Worm (Caenorhabditis elegans) whole organism, L4/young adult: ENCODE data around the gene C17H11.2.
A peak's percentile ranks its signal among the peaks of the same experiment; 100 is the strongest.

Experiments used
- W03F9.2 ChIP-seq: fragments of 150-350 bp; optimal IDR thresholded peaks from 2 replicates; lab custom pipeline; 2014; ENCODE audit warnings: missing biosample characterization, missing genetic modification characterization
- dao-5 ChIP-seq: sonication (generic microtip); optimal IDR thresholded peaks from 2 replicates; lab custom pipeline; 2016; ENCODE audit warnings: missing genotype, missing genetic modification characterization, moderate library complexity, missing compliant biosample characterization
- him-1 ChIP-seq: sonication (generic microtip); optimal IDR thresholded peaks from 2 replicates; lab custom pipeline; 2016; ENCODE audit warnings: missing genotype, missing genetic modification reagents, missing genetic modification characterization, missing compliant biosample characterization

C17H11.2 gene

DNA sequence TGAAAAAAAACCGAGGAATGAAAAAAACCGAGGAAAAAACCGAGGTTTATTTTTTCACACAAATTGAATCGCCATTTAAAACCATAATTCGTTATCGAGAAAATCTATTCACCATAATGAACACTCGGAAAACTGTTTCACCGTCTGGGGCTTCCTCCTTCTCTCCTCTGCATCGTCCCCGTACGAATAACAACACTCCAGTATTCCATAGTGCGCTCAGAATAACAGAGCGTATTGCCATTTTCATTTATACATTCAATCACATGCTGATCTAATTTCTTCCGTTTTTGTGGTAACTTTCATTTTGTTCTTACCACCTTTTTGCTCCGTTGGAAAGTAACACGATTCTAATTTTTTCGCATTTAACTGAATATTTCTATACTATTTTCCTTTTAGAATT, at the start of gene C17H11.2:
C17H11.2 (plus strand) TSS at position 397 of the 400 bp plus-strand sequence.
- TF ChIP-seq W03F9.2 (no peak), dao-5 (tag; lab: Kevin White, UChicago) (no peak), him-1 (tag; lab: Kevin White, UChicago) (no peak)

DNA sequence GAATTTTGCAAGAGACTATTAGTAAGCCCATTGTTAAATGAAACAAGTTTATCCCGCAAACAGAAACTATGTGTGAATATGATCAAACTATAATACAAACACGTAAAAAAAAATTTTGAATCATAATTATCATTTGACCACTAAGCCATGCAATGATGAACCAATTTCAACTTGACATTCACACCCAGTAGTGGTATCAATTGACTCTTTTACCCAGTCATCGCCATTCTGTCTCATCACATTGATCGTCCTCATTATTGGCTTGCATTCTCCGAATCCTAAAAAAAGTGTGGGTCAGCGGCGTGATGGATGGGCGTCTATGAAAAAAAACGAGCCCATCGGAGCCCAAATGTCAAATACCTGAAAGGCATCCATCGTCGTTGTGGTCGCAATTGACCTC, 49.4 kb upstream of the C17H11.2 start:
- no peak for TF ChIP-seq W03F9.2

DNA sequence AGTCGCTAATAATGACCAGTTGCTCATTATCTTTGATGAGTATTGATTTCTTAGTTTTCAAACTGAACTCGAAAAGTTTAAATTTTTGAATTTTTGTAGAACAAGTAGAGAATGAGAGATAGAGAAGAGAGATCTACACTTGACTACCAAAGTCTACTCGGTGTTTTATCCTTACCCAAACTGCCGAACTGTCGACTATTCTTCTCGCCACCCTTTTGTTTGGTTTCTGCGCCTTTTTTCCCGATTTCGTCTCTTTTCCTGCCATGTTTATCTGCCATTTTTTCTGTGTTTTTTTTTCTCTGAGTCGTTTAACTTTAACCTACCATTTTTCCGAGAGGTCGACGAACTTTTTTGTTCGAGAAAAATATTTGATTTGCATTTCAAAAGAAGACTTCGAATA, 46.5 kb upstream of the C17H11.2 start, which contains the start of gene C02B8.12:
C02B8.12 (minus strand) TSS at position 175 of the 400 bp plus-strand sequence.
- TF ChIP-seq him-1 (tag; lab: Kevin White, UChicago), result no peak
- no peak for TF ChIP-seq W03F9.2
- no peak for TF ChIP-seq dao-5 (tag; lab: Kevin White, UChicago)

DNA sequence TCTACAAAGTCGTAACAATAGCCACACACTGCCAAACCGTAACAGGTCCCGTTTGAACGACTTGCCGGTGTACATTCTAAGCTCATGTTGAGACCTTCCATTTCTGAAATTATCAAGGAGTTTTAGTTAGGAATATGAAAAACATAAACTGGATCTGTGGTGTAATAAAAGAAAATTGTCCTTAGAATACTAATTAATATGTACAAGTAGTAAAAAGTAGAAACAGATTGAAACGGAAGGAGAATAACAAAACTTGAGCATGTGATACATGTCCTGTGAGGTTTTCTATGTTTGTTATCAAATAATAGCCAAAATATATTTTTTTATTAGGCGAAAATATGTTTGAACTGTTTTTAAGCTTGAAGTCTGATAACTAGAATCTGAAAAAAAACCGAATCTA, 40.2 kb upstream of the C17H11.2 start, which contains the start of gene frpr-1:
frpr-1 (minus strand) TSS at position 101 of the 400 bp plus-strand sequence.
- no peak for TF ChIP-seq W03F9.2
- no peak for TF ChIP-seq him-1 (tag; lab: Kevin White, UChicago)
- TF ChIP-seq dao-5 (tag; lab: Kevin White, UChicago), result no peak

DNA sequence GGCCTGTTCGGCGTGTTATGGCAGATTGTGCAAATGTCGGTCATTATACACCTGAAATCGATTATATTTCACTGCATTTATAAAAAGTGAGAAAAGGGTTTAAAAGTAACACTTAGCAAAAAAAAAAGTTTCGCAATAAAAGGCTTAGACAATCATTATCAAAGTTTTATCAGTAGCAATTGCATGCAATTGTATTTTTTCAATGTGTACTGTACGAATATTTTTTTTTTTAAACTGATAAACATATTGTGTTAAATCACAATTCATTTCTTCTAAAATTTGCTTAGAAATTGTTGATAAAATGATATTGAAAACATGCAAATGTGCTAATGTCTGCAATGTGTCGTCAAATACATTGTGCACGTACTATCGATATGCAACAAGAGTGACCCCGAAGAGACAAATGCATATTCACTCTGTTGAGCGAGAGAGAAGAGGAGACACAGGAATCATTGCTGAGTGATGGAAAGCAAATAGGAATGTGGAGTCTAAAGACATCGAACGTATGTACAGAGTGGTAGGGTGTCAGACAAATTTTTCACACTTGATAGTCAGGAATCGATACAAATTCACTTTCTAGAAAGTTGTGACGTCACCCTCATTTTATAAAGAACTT, 33.3 kb upstream of the C17H11.2 start, which contains the start of gene C02B8.6:
C02B8.6 (minus strand) TSS at position 51 of the 616 bp plus-strand sequence.
- TF ChIP-seq dao-5 (tag; lab: Kevin White, UChicago), result no peak
- peak; percentile 48 for TF ChIP-seq W03F9.2

DNA sequence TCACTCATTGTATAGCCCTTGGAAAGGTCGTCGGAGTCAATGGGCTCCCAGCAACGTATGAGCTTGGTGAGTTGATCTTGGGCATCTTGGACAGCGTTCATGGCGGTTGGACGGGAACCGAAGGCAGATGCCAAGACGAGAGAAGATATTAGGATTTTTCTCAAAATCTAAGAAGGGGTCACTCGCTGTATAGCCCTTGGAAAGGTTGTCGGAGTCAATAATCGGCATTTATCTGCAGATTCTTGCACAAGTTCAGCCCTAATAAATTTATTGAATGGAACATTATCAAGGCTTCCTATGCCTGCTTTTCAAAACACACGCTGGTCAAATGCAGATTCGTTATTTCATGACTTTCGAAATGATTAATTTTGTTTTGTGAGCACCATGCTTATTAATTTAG, 32.0 kb upstream of the C17H11.2 start, which contains the start of gene C02B8.7:
C02B8.7 (minus strand) TSS at position 101 of the 400 bp plus-strand sequence.
- no peak for TF ChIP-seq him-1 (tag; lab: Kevin White, UChicago)
- no peak for TF ChIP-seq dao-5 (tag; lab: Kevin White, UChicago)
- no peak for TF ChIP-seq W03F9.2

DNA sequence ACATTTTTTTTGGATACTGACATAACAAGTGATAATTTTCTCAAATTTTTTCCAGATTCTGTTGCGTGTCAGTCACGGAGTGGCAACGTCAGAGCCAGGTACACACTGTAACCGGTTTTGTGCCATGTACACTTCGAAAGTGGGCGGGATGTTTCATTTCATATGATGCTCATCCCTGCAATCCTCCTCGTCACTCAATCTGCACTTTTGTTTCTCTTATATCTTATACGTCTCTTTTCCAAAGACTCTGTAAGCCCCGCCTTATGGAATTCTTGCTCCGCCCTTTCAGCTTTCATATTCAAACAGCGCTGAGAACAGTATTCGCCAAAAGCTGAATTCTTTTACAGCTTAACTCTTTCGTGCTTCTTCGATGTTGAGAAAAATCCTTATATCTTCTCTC, 30.6 kb upstream of the C17H11.2 start, which contains the start of gene C02B8.3:
C02B8.3 (plus strand) TSS at position 301 of the 400 bp plus-strand sequence.
- TF ChIP-seq him-1 (tag; lab: Kevin White, UChicago), result no peak
- no peak for TF ChIP-seq dao-5 (tag; lab: Kevin White, UChicago)
- no peak for TF ChIP-seq W03F9.2

DNA sequence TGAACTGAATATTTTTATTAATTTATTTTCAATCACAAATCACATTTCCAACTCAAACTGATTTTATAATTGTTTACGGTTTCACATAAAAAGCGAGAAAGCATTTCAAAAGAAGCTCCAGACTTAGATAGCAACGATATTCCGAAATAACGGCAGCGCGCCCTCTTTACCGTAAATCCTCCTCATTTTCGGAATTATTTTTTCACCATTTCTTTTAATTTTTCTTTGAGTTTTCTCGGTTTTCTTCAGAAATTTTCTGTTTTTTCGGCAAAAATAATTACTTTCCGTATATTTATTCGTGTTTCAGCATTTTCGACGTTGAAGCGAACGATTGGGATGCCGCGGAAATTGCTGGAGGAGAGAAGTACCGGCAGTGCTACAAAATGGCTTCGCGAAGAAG, 22.3 kb upstream of the C17H11.2 start, which contains the start of gene C02B8.1:
C02B8.1 (plus strand) TSS at position 301 of the 400 bp plus-strand sequence.
- TF ChIP-seq W03F9.2 (no peak), dao-5 (tag; lab: Kevin White, UChicago) (no peak), him-1 (tag; lab: Kevin White, UChicago) (no peak)

DNA sequence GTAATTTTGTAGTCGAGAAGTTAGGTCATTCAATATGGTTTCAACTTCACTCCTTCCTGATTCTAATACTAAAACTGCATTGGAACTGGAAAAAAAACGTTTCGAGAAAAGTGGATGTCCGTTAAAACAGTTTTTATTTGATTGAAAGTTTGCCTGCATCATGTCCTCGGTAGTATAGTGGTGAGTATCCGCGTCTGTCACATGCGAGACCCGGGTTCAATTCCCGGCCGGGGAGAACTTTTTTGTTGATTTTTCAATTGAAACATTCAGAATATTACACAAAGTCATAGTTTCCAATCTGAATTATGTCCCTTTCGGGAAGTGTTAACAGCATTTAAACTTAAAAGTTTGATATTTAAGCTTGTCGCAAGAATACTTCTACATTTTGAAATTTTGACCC, 20.7 kb upstream of the C17H11.2 start:
- TF ChIP-seq dao-5 (tag; lab: Kevin White, UChicago), result no peak
- TF ChIP-seq him-1 (tag; lab: Kevin White, UChicago), result no peak
- TF ChIP-seq W03F9.2, result no peak

DNA sequence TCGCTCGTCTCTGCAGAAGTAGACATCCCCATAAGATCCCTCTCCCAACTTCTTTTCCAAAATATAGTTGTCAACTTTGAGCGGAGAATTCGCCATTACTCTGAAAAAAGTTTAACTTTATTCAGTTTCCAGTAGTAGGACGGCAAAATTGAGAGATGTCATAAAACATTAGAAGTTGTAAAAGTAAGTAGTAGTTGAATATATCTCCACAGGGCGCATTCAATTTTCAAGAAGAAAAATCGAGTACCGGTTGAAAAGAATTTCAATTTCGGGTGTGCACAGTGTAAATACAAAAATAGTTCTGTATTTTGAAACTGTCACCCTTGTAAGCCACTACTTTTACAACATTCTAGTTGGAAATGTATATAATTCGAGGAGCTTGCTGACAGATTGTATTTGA, 19.1 kb upstream of the C17H11.2 start, which contains the start of gene F22F1.2:
F22F1.2 (minus strand) TSS at position 101 of the 400 bp plus-strand sequence.
- TF ChIP-seq him-1 (tag; lab: Kevin White, UChicago), result no peak
- TF ChIP-seq W03F9.2, result no peak
- no peak for TF ChIP-seq dao-5 (tag; lab: Kevin White, UChicago)

DNA sequence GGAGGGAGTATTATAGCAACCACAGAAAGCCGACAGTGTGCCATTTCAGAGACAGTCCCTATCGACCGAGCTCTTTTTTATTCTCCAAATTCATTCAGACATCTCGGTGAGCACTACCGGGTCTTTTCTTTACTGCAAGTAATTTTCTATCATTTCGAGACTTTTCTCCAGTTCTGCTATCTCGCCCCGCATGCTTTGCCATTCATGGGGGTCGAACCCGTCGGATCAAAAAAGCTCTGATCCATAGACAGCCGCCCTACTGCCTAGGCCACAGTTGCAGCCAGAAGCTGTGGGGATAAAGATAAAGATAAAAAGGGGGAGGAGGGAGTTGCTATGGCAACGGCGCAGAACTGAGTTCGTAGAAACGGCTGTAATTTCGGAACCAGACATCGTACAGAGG, 18.3 kb upstream of the C17H11.2 start:
- TF ChIP-seq him-1 (tag; lab: Kevin White, UChicago), result no peak
- no peak for TF ChIP-seq dao-5 (tag; lab: Kevin White, UChicago)
- TF ChIP-seq W03F9.2, result no peak

DNA sequence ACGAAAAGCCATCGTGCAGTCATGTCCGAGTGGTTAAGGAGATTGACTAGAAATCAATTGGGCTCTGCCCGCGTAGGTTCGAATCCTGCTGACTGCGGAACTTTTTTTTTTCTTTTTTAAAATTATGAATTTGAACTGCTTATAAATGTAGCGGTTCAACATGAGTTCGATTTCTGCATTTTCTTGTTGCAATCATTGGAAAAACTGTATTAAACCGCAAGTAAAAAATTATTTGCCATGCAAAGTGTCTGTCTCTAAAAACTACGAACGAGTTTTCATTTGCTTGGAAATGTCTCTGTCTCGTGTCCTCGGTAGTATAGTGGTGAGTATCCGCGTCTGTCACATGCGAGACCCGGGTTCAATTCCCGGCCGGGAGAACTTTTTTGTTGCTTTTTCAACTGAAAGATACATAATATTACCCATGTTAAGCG, 14.3 kb upstream of the C17H11.2 start:
- peak; percentile 30 for TF ChIP-seq dao-5 (tag; lab: Kevin White, UChicago)

DNA sequence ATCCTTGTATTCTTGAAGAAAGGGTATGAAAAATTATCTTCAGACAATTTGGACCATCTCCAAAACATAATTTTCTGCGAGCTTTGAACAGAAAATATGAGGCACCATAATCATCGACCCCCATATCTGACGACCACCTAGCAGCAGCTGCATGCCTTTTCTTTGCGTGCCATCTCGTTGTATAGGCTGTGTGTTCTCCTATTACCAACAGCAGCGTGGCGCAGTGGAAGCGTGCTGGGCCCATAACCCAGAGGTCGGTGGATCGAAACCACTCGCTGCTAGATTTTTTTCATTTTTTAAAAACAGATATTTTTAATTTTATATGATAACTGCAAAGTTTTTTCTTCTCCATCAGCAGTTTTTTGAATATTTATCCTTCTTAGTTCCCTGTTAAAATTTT, 13.8 kb upstream of the C17H11.2 start:
- TF ChIP-seq him-1 (tag; lab: Kevin White, UChicago) (no peak), W03F9.2 (no peak), dao-5 (tag; lab: Kevin White, UChicago) (no peak)

DNA sequence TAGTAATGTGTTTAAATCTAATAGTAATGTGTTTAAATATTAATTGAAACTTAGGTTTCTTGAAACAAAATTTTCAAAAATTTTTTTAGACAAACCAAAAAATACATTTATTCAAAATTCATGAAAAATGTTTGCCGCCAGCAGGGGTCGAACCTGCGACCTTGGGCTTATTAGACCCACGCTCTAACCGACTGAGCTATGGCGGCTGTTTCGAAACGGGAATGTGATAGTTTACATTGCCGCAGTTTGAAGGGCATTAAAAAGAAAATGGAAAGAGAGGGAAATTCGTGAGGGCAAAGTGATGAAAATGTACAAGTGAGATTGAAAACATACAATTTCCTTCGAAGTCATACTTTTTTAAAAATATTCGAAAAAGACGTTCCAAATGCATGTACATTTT, 13.2 kb upstream of the C17H11.2 start:
- TF ChIP-seq dao-5 (tag; lab: Kevin White, UChicago) (no peak), W03F9.2 (peak; percentile 22), him-1 (tag; lab: Kevin White, UChicago) (no peak)

DNA sequence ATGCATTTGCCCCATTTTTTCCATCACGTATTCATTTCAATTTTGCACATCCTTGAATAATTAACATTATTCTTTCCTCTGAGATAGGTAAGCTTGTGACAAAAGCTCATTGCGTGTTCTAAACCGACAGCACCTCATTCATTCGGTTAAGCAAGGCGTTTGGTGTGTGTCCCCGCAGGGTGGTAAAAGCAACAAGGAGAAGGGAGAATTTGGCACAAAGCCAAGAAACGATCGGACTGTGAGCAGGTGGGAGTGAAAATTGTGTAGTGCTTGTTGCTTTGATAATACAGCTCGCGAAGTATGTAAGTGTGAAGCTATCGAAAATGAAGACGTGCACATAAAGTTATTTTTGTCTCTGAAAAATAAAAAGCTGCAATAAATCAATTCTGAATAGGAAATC, 12.6 kb upstream of the C17H11.2 start:
- TF ChIP-seq dao-5 (tag; lab: Kevin White, UChicago), result no peak
- no peak for TF ChIP-seq him-1 (tag; lab: Kevin White, UChicago)
- no peak for TF ChIP-seq W03F9.2
